Fruit fly (Drosophila melanogaster) whole organism, embryonic: ENCODE measurements around the gene krz.
A peak's percentile ranks its signal among the peaks of the same experiment; 100 is the strongest.
"Not testable (repeated sequence)": the region's sequence is repeated elsewhere in the genome, so short reads cannot be mapped to it uniquely, and the experiment has no call there.

ENCODE experiments used
- BEAF-32 ChIP-seq: fragments of 200-800 bp; sonication (Bioruptor generic); optimal IDR thresholded peaks from 3 replicates; lab custom pipeline; 2017; ENCODE audit warnings: missing biosample characterization, missing genetic modification characterization, mild to moderate bottlenecking, moderate library complexity, missing genetic modification reagents
- Bteb2 ChIP-seq: fragments of 200-800 bp; sonication (Bioruptor generic); optimal IDR thresholded peaks from 2 replicates; lab custom pipeline; 2016; ENCODE audit warnings: missing biosample characterization, missing genetic modification characterization
- CG10209 ChIP-seq: fragments of 200-800 bp; sonication (Bioruptor generic); optimal IDR thresholded peaks from 3 replicates; lab custom pipeline; 2017; ENCODE audit warnings: missing biosample characterization, mild to moderate bottlenecking, missing genetic modification characterization, missing genetic modification reagents
- CG11560 ChIP-seq: fragments of 200-800 bp; sonication (Bioruptor generic); IDR thresholded peaks from 3 replicates; pipeline ENCODE4 v1.3.6; 2022; ENCODE audit warnings: missing biosample characterization, missing genetic modification characterization
- CG15073 ChIP-seq: fragments of 200-800 bp; sonication (Bioruptor generic); optimal IDR thresholded peaks from 2 replicates; lab custom pipeline; 2016; ENCODE audit warnings: missing biosample characterization, missing genetic modification characterization
- CG1647 ChIP-seq: fragments of 200-800 bp; sonication (Bioruptor generic); optimal IDR thresholded peaks from 3 replicates; lab custom pipeline; 2016; ENCODE audit warnings: missing biosample characterization, missing genetic modification characterization
- CG16813 ChIP-seq: fragments of 200-800 bp; sonication (Bioruptor generic); IDR thresholded peaks from 3 replicates; pipeline ENCODE4 v1.3.6; 2022; ENCODE audit warnings: missing biosample characterization, missing genetic modification characterization; ENCODE audit not compliant: partially characterized antibody
- CG2199 ChIP-seq: fragments of 200-800 bp; sonication (Bioruptor generic); IDR thresholded peaks from 3 replicates; pipeline ENCODE4 v1.3.6; 2022; ENCODE audit warnings: missing biosample characterization, missing genetic modification characterization
- CG31224 ChIP-seq: fragments of 200-800 bp; sonication (Bioruptor generic); IDR thresholded peaks from 2 replicates; pipeline ENCODE4 v1.3.6; 2022; ENCODE audit warnings: missing biosample characterization, missing genetic modification characterization
- CG32532 ChIP-seq: fragments of 200-800 bp; sonication (Bioruptor generic); IDR thresholded peaks from 2 replicates; pipeline ENCODE4 v1.3.6; 2022; ENCODE audit warnings: missing biosample characterization, missing genetic modification characterization
- CG3847 ChIP-seq: fragments of 200-800 bp; sonication (Bioruptor generic); IDR thresholded peaks from 2 replicates; pipeline ENCODE4 v1.3.6; 2022; ENCODE audit warnings: missing biosample characterization, missing genetic modification characterization
- CG4707 ChIP-seq: fragments of 200-800 bp; sonication (Bioruptor generic); optimal IDR thresholded peaks from 2 replicates; lab custom pipeline; 2018; ENCODE audit warnings: missing biosample characterization, mild to moderate bottlenecking, missing genetic modification characterization, moderate library complexity
- CG5245 ChIP-seq: fragments of 200-800 bp; sonication (Bioruptor generic); optimal IDR thresholded peaks from 3 replicates; lab custom pipeline; 2016; ENCODE audit warnings: missing biosample characterization, missing genetic modification characterization
- CG9727 ChIP-seq: fragments of 200-800 bp; sonication (Bioruptor generic); optimal IDR thresholded peaks from 3 replicates; lab custom pipeline; 2017; ENCODE audit warnings: missing biosample characterization, mild to moderate bottlenecking, missing genetic modification characterization
- Dbx ChIP-seq: fragments of 200-800 bp; sonication (Bioruptor generic); IDR thresholded peaks from 3 replicates; pipeline ENCODE4 v1.3.6; 2022; ENCODE audit warnings: missing biosample characterization, missing genetic modification characterization
- Fer2 ChIP-seq: fragments of 200-800 bp; sonication (Bioruptor generic); optimal IDR thresholded peaks from 2 replicates; lab custom pipeline; 2018; ENCODE audit warnings: missing biosample characterization, mild to moderate bottlenecking, missing genetic modification characterization, moderate library complexity
- Hr51 ChIP-seq, 2 experiments: fragments of 200-800 bp; sonication (Bioruptor generic); optimal IDR thresholded peaks; 2 replicates in 1 of 2; 3 replicates in 1 of 2; lab custom pipeline; 2016 to 2018; ENCODE audit warnings: missing biosample characterization in 2 of 2, missing genetic modification characterization in 2 of 2, mild to moderate bottlenecking in 1 of 2, moderate library complexity in 1 of 2
- Jarid2 ChIP-seq: fragments of 200-800 bp; sonication (Bioruptor generic); optimal IDR thresholded peaks from 3 replicates; lab custom pipeline; 2017; ENCODE audit warnings: mild to moderate bottlenecking, missing biosample characterization, missing genetic modification reagents, missing genetic modification characterization
- Lim3 ChIP-seq: fragments of 200-800 bp; sonication (Bioruptor generic); IDR thresholded peaks from 2 replicates; pipeline ENCODE4 v1.3.6; 2022; ENCODE audit warnings: missing biosample characterization, missing genetic modification characterization
- Myb ChIP-seq: fragments of 200-800 bp; sonication (Bioruptor generic); optimal IDR thresholded peaks from 2 replicates; lab custom pipeline; 2016; ENCODE audit warnings: missing biosample characterization, missing genetic modification characterization
- Nf-YA ChIP-seq: fragments of 200-800 bp; sonication (Bioruptor generic); IDR thresholded peaks from 2 replicates; pipeline ENCODE4 v1.3.6; 2022; ENCODE audit warnings: missing biosample characterization, missing genetic modification characterization
- Nf-YB ChIP-seq: fragments of 200-800 bp; sonication (Bioruptor generic); optimal IDR thresholded peaks from 3 replicates; lab custom pipeline; 2019; ENCODE audit warnings: missing biosample characterization, mild to moderate bottlenecking, missing genetic modification characterization, moderate library complexity
- Nf-YC ChIP-seq: fragments of 200-800 bp; optimal IDR thresholded peaks from 3 replicates; lab custom pipeline; 2019; ENCODE audit warnings: missing biosample characterization, mild to moderate bottlenecking, missing genetic modification characterization, moderate library complexity
- Ptx1 ChIP-seq: fragments of 200-800 bp; sonication (Bioruptor generic); IDR thresholded peaks from 2 replicates; pipeline ENCODE4 v1.3.6; 2022; ENCODE audit warnings: missing biosample characterization, missing genetic modification characterization
- Sox102F ChIP-seq: fragments of 200-800 bp; sonication (Bioruptor generic); optimal IDR thresholded peaks from 2 replicates; lab custom pipeline; 2018; ENCODE audit warnings: missing biosample characterization, mild to moderate bottlenecking, missing genetic modification characterization, moderate library complexity
- Trl ChIP-seq, 3 experiments: fragments of >200 bp in 2 of 3; fragments of 200-800 bp in 1 of 3; sonication (Bioruptor generic) in 1 of 3; optimal IDR thresholded peaks; 2 replicates in 1 of 3; 3 replicates in 2 of 3; lab custom pipeline; 2016 to 2017; ENCODE audit warnings: missing biosample characterization in 1 of 3, missing genetic modification characterization in 1 of 3
- ara ChIP-seq: fragments of 200-800 bp; sonication (Bioruptor generic); IDR thresholded peaks from 2 replicates; pipeline ENCODE4 v1.3.6; 2022; ENCODE audit warnings: missing biosample characterization, missing genetic modification characterization
- ase ChIP-seq: fragments of 200-800 bp; sonication (Bioruptor generic); IDR thresholded peaks from 3 replicates; pipeline ENCODE4 v1.3.6; 2022; ENCODE audit warnings: missing biosample characterization, missing genetic modification characterization
- ato ChIP-seq: fragments of 200-800 bp; sonication (Bioruptor generic); IDR thresholded peaks from 2 replicates; pipeline ENCODE4 v1.3.6; 2022; ENCODE audit warnings: missing biosample characterization, missing genetic modification characterization; ENCODE audit not compliant: partially characterized antibody
- grn ChIP-seq: fragments of 200-800 bp; sonication (Bioruptor generic); optimal IDR thresholded peaks from 3 replicates; lab custom pipeline; 2017; ENCODE audit warnings: missing biosample characterization, missing genetic modification characterization
- gsb-n ChIP-seq: fragments of 200-800 bp; sonication (Bioruptor generic); optimal IDR thresholded peaks from 3 replicates; lab custom pipeline; 2018; ENCODE audit warnings: missing biosample characterization, mild to moderate bottlenecking, missing genetic modification characterization
- ham ChIP-seq: fragments of 200-800 bp; sonication (Bioruptor generic); IDR thresholded peaks from 2 replicates; pipeline ENCODE4 v1.3.6; 2022; ENCODE audit warnings: missing biosample characterization, missing genetic modification characterization
- pfk ChIP-seq: fragments of 200-800 bp; sonication (Bioruptor generic); optimal IDR thresholded peaks from 2 replicates; lab custom pipeline; 2018; ENCODE audit warnings: missing biosample characterization, mild to moderate bottlenecking, missing genetic modification characterization, moderate library complexity
- pros ChIP-seq: fragments of 200-800 bp; sonication (Bioruptor generic); optimal IDR thresholded peaks from 3 replicates; lab custom pipeline; 2019; ENCODE audit warnings: missing biosample characterization, mild to moderate bottlenecking, missing genetic modification characterization, moderate library complexity
- repo ChIP-seq: fragments of 200-800 bp; sonication (Bioruptor generic); optimal IDR thresholded peaks from 2 replicates; lab custom pipeline; 2016; ENCODE audit warnings: missing biosample characterization, missing genetic modification characterization
- sens-2 ChIP-seq: fragments of 200-800 bp; sonication (Bioruptor generic); IDR thresholded peaks from 2 replicates; pipeline ENCODE4 v1.3.6; 2022; ENCODE audit warnings: missing biosample characterization, missing genetic modification characterization
- stwl ChIP-seq: fragments of 200-800 bp; sonication (Bioruptor generic); optimal IDR thresholded peaks from 3 replicates; lab custom pipeline; 2018; ENCODE audit warnings: missing biosample characterization, mild to moderate bottlenecking, missing genetic modification characterization, moderate library complexity
- tll ChIP-seq, 2 experiments: fragments of 200-800 bp in 1 of 2; fragments of >200 bp in 1 of 2; sonication (Bioruptor generic) in 1 of 2; optimal IDR thresholded peaks; 2 replicates each; lab custom pipeline; 2017 to 2019; ENCODE audit warnings: missing biosample characterization in 2 of 2, missing genetic modification characterization in 2 of 2, mild to moderate bottlenecking in 1 of 2, moderate library complexity in 1 of 2
- trem ChIP-seq: fragments of 200-800 bp; optimal IDR thresholded peaks from 3 replicates; lab custom pipeline; 2019; ENCODE audit warnings: missing biosample characterization, mild to moderate bottlenecking, missing genetic modification characterization, moderate library complexity
- unpg ChIP-seq: fragments of 200-800 bp; sonication (Bioruptor generic); optimal IDR thresholded peaks from 3 replicates; lab custom pipeline; 2018; ENCODE audit warnings: missing biosample characterization, mild to moderate bottlenecking, missing genetic modification characterization, moderate library complexity
- usp ChIP-seq: fragments of >200 bp; optimal IDR thresholded peaks from 2 replicates; lab custom pipeline; 2017; ENCODE audit warnings: missing biosample characterization, missing genetic modification characterization

krz gene

dm6 chr3R:32051782-32052503 is at the start of gene krz, which contains the start of gene mod (continued):
- TF ChIP-seq stwl (tag; lab: Kevin White, UChicago) (peak; percentile 58), usp (GFP tag; lab: Kevin White, UChicago) (no peak), CG32532 (peak; percentile 49; the same call in 1 of the 2 replicates), BEAF-32 (GFP tag; lab: Kevin White, UChicago) (peak; percentile 52), Nf-YC (tag; lab: Kevin White, UChicago) (peak; percentile 10), CG16813 (GFP tag; lab: Robert Waterston, UW) (peak; percentile 29; the same call in 1 of the 3 replicates), CG10209 (GFP tag; lab: Kevin White, UChicago) (no peak), unpg (GFP tag; lab: Kevin White, UChicago) (no peak), Dbx (GFP tag; lab: Robert Waterston, UW) (0 out of 3 replicates have a peak, but pooled peaks have one; percentile 33), CG31224 (GFP tag; lab: Robert Waterston, UW) (no peak), CG11560 (no peak), Sox102F (GFP tag; lab: Kevin White, UChicago) (no peak), Myb (GFP tag; lab: Kevin White, UChicago) (peak; percentile 27), CG4707 (peak; percentile 14)
- TF ChIP-seq, all 482 proteins: peak for 121

- TF ChIP-seq Nf-YC (tag; lab: Kevin White, UChicago) (peak; percentile 61), Nf-YB (GFP tag; lab: Kevin White, UChicago) (peak; percentile 63)
Measured at dm6 chr3R:32072613-32073012, 20.8 kb upstream of the krz start.

dm6 chr3R:32071676-32072347 is 20.0 kb upstream of the krz start:
- TF ChIP-seq Nf-YB (GFP tag; lab: Kevin White, UChicago) (peak; percentile 89), Trl (optimal IDR thresholded peaks at IDR 0.05; lab: Kevin White, UChicago) (peak in 1 of 2 experiments; percentile 16), Nf-YC (tag; lab: Kevin White, UChicago) (peak; percentile 93)
- not testable (repeated sequence) for TF ChIP-seq Trl (GFP tag; optimal IDR thresholded peaks at IDR 0.05; lab: Kevin White, UChicago)

dm6 chr3R:32068110-32068685 is 16.4 kb upstream of the krz start, which contains the start of gene Map205:
Gene Map205 (minus strand): TSS chr3R:32068441.
- TF ChIP-seq ham (GFP tag; lab: Robert Waterston, UW) (no peak), CG2199 (GFP tag; lab: Robert Waterston, UW) (no peak), Jarid2 (peak; percentile 47), ara (GFP tag; lab: Robert Waterston, UW) (no peak), CG3847 (no peak), grn (GFP tag; lab: Kevin White, UChicago) (peak; percentile 9), Fer2 (no peak), CG5245 (no peak), CG1647 (GFP tag; lab: Kevin White, UChicago) (no peak), Nf-YC (tag; lab: Kevin White, UChicago) (peak; percentile 51), Ptx1 (no peak), ase (GFP tag; lab: Robert Waterston, UW) (no peak), pros (GFP tag; lab: Kevin White, UChicago) (peak; percentile 42), gsb-n (tag; lab: Kevin White, UChicago) (peak; percentile 36), trem (tag; lab: Kevin White, UChicago) (peak; percentile 89), Nf-YA (no peak), Bteb2 (no peak), tll (GFP tag; optimal IDR thresholded peaks at IDR 0.05; lab: Kevin White, UChicago) (no peak), Hr51 (GFP tag; optimal IDR thresholded peaks at IDR 0.05; lab: Kevin White, UChicago) (no peak), sens-2 (GFP tag; lab: Robert Waterston, UW) (no peak), CG15073 (GFP tag; lab: Kevin White, UChicago) (no peak), pfk (GFP tag; lab: Kevin White, UChicago) (no peak), ato (GFP tag; lab: Robert Waterston, UW) (no peak), repo (GFP tag; lab: Kevin White, UChicago) (no peak), Lim3 (GFP tag; lab: Robert Waterston, UW) (no peak), CG9727 (GFP tag; lab: Kevin White, UChicago) (peak; percentile 20)
